Fruit fly (Drosophila melanogaster): ENCODE results near the gene CG14551.
A peak's percentile ranks its signal among the peaks of the same experiment; 100 is the strongest.

The CG14551 gene

dm6 chr3R:26036153-26037144 lies 26.4 kb downstream of the CG14551 start (continued):
- TF ChIP-seq CG2875 (GFP tag; optimal IDR thresholded peaks at IDR 0.05) (peak; percentile 93), ham (GFP tag; IDR thresholded peaks at IDR 0.05) (no peak), lilli (GFP tag; optimal IDR thresholded peaks at IDR 0.05) (peak; percentile 46), pros (GFP tag; optimal IDR thresholded peaks at IDR 0.05) (peak; percentile 99), CG9727 (GFP tag; optimal IDR thresholded peaks at IDR 0.05) (peak; percentile 98), Dbx (GFP tag; IDR thresholded peaks at IDR 0.05) (no peak), nerfin-1 (tag; optimal IDR thresholded peaks at IDR 0.05) (peak; percentile 94), CG17385 (GFP tag; optimal IDR thresholded peaks at IDR 0.05) (peak; percentile 87), Trl (optimal IDR thresholded peaks at IDR 0.05) (peak; percentile 0 to 97), Trl (GFP tag; optimal IDR thresholded peaks at IDR 0.05) (peak; percentile 23), CrebB (tag; optimal IDR thresholded peaks at IDR 0.05) (peak; percentile 59)

dm6 chr3R:26035369-26035656 lies 27.5 kb downstream of the CG14551 start:
- TF ChIP-seq pan (optimal IDR thresholded peaks at IDR 0.05) (no peak), pan (GFP tag; optimal IDR thresholded peaks at IDR 0.05 in 1 of 2, IDR thresholded peaks at IDR 0.05 in 1 of 2) (peak in 1 of 2 experiments; percentile 25), sug (tag; optimal IDR thresholded peaks at IDR 0.05) (no peak), sens (GFP tag) (peak; percentile 70), ase (GFP tag; IDR thresholded peaks at IDR 0.05) (no peak), CG4282 (GFP tag; optimal IDR thresholded peaks at IDR 0.05) (peak; percentile 7), Hmr (GFP tag; optimal IDR thresholded peaks at IDR 0.05) (no peak), CG32767 (GFP tag; IDR thresholded peaks at IDR 0.05) (no peak), ara (GFP tag; IDR thresholded peaks at IDR 0.05) (no peak), CG8944 (GFP tag; optimal IDR thresholded peaks at IDR 0.05) (no peak), row (GFP tag; IDR thresholded peaks at IDR 0.05) (peak; percentile 56), CG14860 (GFP tag; IDR thresholded peaks at IDR 0.05; ENCODE audit: partially characterized antibody) (0 out of 3 replicates have a peak, but pooled peaks have one; percentile 35), repo (GFP tag; optimal IDR thresholded peaks at IDR 0.05) (no peak), CG8290 (GFP tag; optimal IDR thresholded peaks at IDR 0.05) (no peak), CG8290 (tag; optimal IDR thresholded peaks at IDR 0.05) (no peak)

- TF ChIP-seq ind (GFP tag; optimal IDR thresholded peaks at IDR 0.05) = no peak
- peak; percentile 25 for TF ChIP-seq CG7745 (tag; optimal IDR thresholded peaks at IDR 0.05)
- peak; percentile 7 for TF ChIP-seq CG8281 (tag; optimal IDR thresholded peaks at IDR 0.05)
- peak; percentile 40; the same call in 1 of the 3 replicates for TF ChIP-seq CG7963 (GFP tag; IDR thresholded peaks at IDR 0.05; ENCODE audit: partially characterized antibody)
- TF ChIP-seq nerfin-1 (tag; optimal IDR thresholded peaks at IDR 0.05) = peak; percentile 27
- peak; percentile 57 for TF ChIP-seq Ets65A (GFP tag)
- TF ChIP-seq ac (GFP tag; optimal IDR thresholded peaks at IDR 0.05) = peak; percentile 82
- peak in 1 of 2 experiments; percentile 38 for TF ChIP-seq tll (GFP tag; optimal IDR thresholded peaks at IDR 0.05)
- no peak for TF ChIP-seq row (GFP tag; IDR thresholded peaks at IDR 0.05)
- TF ChIP-seq E2f1 (GFP tag; IDR thresholded peaks at IDR 0.05) = no peak
- no peak for TF ChIP-seq lov (optimal IDR thresholded peaks at IDR 0.05)
- peak; percentile 37; the same call in 1 of the 3 replicates for TF ChIP-seq lov (GFP tag; IDR thresholded peaks at IDR 0.05)
- no peak for TF ChIP-seq CG3163 (GFP tag; optimal IDR thresholded peaks at IDR 0.05)
- TF ChIP-seq sr (GFP tag; IDR thresholded peaks at IDR 0.05) = no peak
- no peak for TF ChIP-seq fd3F (GFP tag; optimal IDR thresholded peaks at IDR 0.05)
- TF ChIP-seq HLHmδ (GFP tag; optimal IDR thresholded peaks at IDR 0.05) = peak; percentile 62
- peak; percentile 51 for TF ChIP-seq cg (GFP tag; optimal IDR thresholded peaks at IDR 0.05)
- peak; percentile 77 for TF ChIP-seq CG8924 (tag; optimal IDR thresholded peaks at IDR 0.05)
- TF ChIP-seq Med (GFP tag) = peak; percentile 25
- peak; percentile 38; the same call in 1 of the 3 replicates for TF ChIP-seq dysf (GFP tag; IDR thresholded peaks at IDR 0.05)
- TF ChIP-seq D19A (tag; optimal IDR thresholded peaks at IDR 0.05) = peak; percentile 4
- no peak for TF ChIP-seq CG13287 (GFP tag; IDR thresholded peaks at IDR 0.05; ENCODE audit: partially characterized antibody)
- TF ChIP-seq CG12236 (GFP tag; optimal IDR thresholded peaks at IDR 0.05) = no peak
Observed at dm6 chr3R:26034643-26035368, 28.0 kb downstream of the CG14551 start.

Data from whole organism, embryonic.